Worm (Caenorhabditis elegans) whole organism, mixed stage, embryonic: ENCODE data around the gene str-188.

Source experiments
- blmp-1 ChIP-seq: fragments of 150-350 bp; optimal IDR thresholded peaks from 2 replicates; lab custom pipeline; 2014; ENCODE audit warnings: missing biosample characterization, missing genetic modification characterization
- ceh-83 ChIP-seq: fragments of 200-800 bp; sonication (Bioruptor generic); optimal IDR thresholded peaks from 2 replicates; lab custom pipeline; 2018; ENCODE audit warnings: mild to moderate bottlenecking, missing genetic modification characterization, missing compliant biosample characterization
- ham-2 ChIP-seq: fragments of 200-800 bp; sonication (Bioruptor generic); optimal IDR thresholded peaks from 2 replicates; lab custom pipeline; 2018; ENCODE audit warnings: mild to moderate bottlenecking, missing genetic modification characterization, missing compliant biosample characterization
- nhr-237 ChIP-seq: fragments of 150-350 bp; optimal IDR thresholded peaks from 2 replicates; lab custom pipeline; 2014; ENCODE audit warnings: missing biosample characterization, missing genetic modification characterization
- nhr-28 ChIP-seq: fragments of 150-350 bp; optimal IDR thresholded peaks from 2 replicates; lab custom pipeline; 2014; ENCODE audit warnings: missing biosample characterization, missing genetic modification characterization
- snpc-4 ChIP-seq: fragments of 150-350 bp; optimal IDR thresholded peaks from 2 replicates; lab custom pipeline; 2014; ENCODE audit warnings: missing biosample characterization, missing genetic modification characterization
- unc-62 ChIP-seq: fragments of 150-350 bp; optimal IDR thresholded peaks from 2 replicates; lab custom pipeline; 2014; ENCODE audit warnings: missing biosample characterization, missing genetic modification reagents, missing genetic modification characterization

DNA sequence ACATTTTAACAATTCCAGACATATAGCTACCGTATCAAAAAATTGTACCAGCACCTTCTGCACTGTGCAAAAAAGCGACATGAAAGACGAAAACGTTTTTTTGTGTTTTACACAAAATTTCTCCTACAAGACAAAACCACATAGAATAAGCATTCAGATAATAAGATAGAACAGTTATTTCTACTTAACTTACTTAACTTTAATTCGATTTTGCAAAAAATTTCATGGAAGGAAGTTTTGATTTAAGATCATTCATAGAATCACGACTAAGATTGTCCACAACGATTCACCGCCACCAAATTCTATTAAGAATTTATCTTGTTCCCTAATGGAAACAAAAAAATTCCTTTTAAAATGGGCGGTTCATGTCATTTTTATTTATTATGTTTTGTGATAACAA is 47.3 kb downstream of the str-188 start:
- no peak for TF ChIP-seq snpc-4 (tag; lab: Kevin White, UChicago)
- TF ChIP-seq nhr-28 = no peak
- TF ChIP-seq ceh-83 (GFP tag; lab: Kevin White, UChicago) = no peak
- no peak for TF ChIP-seq unc-62
- no peak for TF ChIP-seq ham-2
- no peak for TF ChIP-seq nhr-237 (tag; lab: Kevin White, UChicago)
- no peak for TF ChIP-seq blmp-1
